Fruit fly (Drosophila melanogaster): ENCODE data around the gene croc.

The croc gene

DNA sequence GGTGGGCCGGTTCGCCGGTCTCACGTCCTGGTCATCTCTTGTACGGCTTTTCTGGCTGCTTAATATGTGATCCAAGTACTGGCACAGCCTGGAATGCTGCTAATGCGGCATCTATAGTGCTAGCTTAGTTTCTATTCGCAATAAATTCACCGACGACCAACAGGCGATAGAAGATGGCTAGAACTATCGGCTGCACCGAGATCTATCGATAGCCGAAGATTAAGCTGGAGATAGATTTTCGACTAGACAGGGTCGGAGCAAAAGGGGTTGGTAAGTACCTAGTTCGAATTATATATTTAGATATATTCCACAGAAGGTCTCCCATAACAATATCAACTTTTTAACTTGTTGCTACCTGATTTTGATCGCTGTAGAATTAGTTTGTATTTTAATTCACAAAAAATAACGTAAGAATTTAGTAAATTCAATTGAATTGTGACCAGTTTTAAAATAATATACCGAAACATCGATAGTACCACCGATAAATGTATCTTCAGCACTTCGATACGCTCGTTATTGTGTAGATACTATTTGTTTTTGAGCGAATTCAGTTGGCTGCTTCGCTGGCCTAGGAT lies 31.2 kb upstream of the croc start, which contains the start of the genes Glg1 and M6 (continued):
- TF ChIP-seq CG17359 (tag; optimal IDR thresholded peaks at IDR 0.05) (peak; percentile 40), dmrt99B (tag; optimal IDR thresholded peaks at IDR 0.05) (peak; percentile 55), Sry-δ (GFP tag; optimal IDR thresholded peaks at IDR 0.05) (peak; percentile 86), p53 (GFP tag; optimal IDR thresholded peaks at IDR 0.05) (no peak), CG6254 (GFP tag; optimal IDR thresholded peaks at IDR 0.05) (no peak), tll (GFP tag; optimal IDR thresholded peaks at IDR 0.05) (peak in 1 of 2 experiments; percentile 30), Gug (GFP tag; IDR thresholded peaks at IDR 0.05) (peak; percentile 66; the same call in 3 of the 4 replicates), otp (GFP tag; IDR thresholded peaks at IDR 0.05) (no peak), kay (GFP tag; optimal IDR thresholded peaks at IDR 0.05) (peak; percentile 46), D (optimal IDR thresholded peaks at IDR 0.05) (no peak), D (GFP tag; optimal IDR thresholded peaks at IDR 0.05) (no peak), CG15073 (GFP tag; optimal IDR thresholded peaks at IDR 0.05) (no peak), zf30C (GFP tag; optimal IDR thresholded peaks at IDR 0.05) (no peak), chn (GFP tag; optimal IDR thresholded peaks at IDR 0.05) (peak; percentile 68), CG14050 (GFP tag; IDR thresholded peaks at IDR 0.05) (no peak), grau (tag; optimal IDR thresholded peaks at IDR 0.05) (peak; percentile 71), CG4360 (GFP tag; IDR thresholded peaks at IDR 0.05) (peak; percentile 74), Xrp1 (GFP tag; IDR thresholded peaks at IDR 0.05) (peak; percentile 74), CG10543 (GFP tag; optimal IDR thresholded peaks at IDR 0.05) (peak; percentile 69), Mrtf (GFP tag; IDR thresholded peaks at IDR 0.05) (peak; percentile 61; the same call in 2 of the 3 replicates), CG3065 (GFP tag; optimal IDR thresholded peaks at IDR 0.05) (no peak), oc (tag; optimal IDR thresholded peaks at IDR 0.05) (peak; percentile 82), cas (GFP tag; IDR thresholded peaks at IDR 0.05) (no peak), Bgb (GFP tag; IDR thresholded peaks at IDR 0.05; ENCODE audit: partially characterized antibody) (peak; percentile 94), crol (GFP tag; IDR thresholded peaks at IDR 0.05) (0 out of 2 replicates have a peak, but pooled peaks have one; percentile 25), Dref (GFP tag; IDR thresholded peaks at IDR 0.05) (peak; percentile 89), CrebB (tag; optimal IDR thresholded peaks at IDR 0.05) (no peak), exex (tag; optimal IDR thresholded peaks at IDR 0.05) (peak; percentile 34), Neu2 (GFP tag; optimal IDR thresholded peaks at IDR 0.05; ENCODE audit: borderline replicate concordance) (peak; percentile 99), bab2 (GFP tag; optimal IDR thresholded peaks at IDR 0.05) (peak; percentile 66), croc (GFP tag; conservative IDR thresholded peaks at IDR 0.05) (0 out of 3 replicates have a peak, but pooled peaks have one; percentile 16), sd (tag; optimal IDR thresholded peaks at IDR 0.05) (peak; percentile 10), unc-4 (GFP tag; IDR thresholded peaks at IDR 0.05; ENCODE audit: partially characterized antibody) (peak; percentile 93), CG10321 (GFP tag; IDR thresholded peaks at IDR 0.05) (no peak), CG12236 (GFP tag; optimal IDR thresholded peaks at IDR 0.05) (peak; percentile 6), ash1 (GFP tag; optimal IDR thresholded peaks at IDR 0.05) (no peak), onecut (GFP tag; IDR thresholded peaks at IDR 0.05) (peak; percentile 58), Usf (GFP tag; optimal IDR thresholded peaks at IDR 0.05) (peak; percentile 19), Awh (GFP tag; IDR thresholded peaks at IDR 0.05) (no peak), corto (GFP tag; optimal IDR thresholded peaks at IDR 0.05) (peak; percentile 50), CG1233 (GFP tag; optimal IDR thresholded peaks at IDR 0.05) (peak; percentile 44), CG13775 (GFP tag; optimal IDR thresholded peaks at IDR 0.05) (peak; percentile 72), so (GFP tag; IDR thresholded peaks at IDR 0.05) (no peak), ftz-f1 (GFP tag; optimal IDR thresholded peaks at IDR 0.05) (peak; percentile 12), CG1602 (GFP tag; optimal IDR thresholded peaks at IDR 0.05) (peak; percentile 68), CG3995 (GFP tag; optimal IDR thresholded peaks at IDR 0.05) (peak; percentile 80), CG10565 (GFP tag; optimal IDR thresholded peaks at IDR 0.05) (no peak), CG3838 (GFP tag; optimal IDR thresholded peaks at IDR 0.05) (peak; percentile 43), scrt (GFP tag; optimal IDR thresholded peaks at IDR 0.05) (peak; percentile 74), E2f2 (GFP tag; IDR thresholded peaks at IDR 0.05) (peak; percentile 55)
